Worm (Caenorhabditis elegans) whole organism, L4 larva: Measurements from ENCODE around the gene D1005.2.
A peak's percentile ranks its signal among the peaks of the same experiment; 100 is the strongest.

Experiments
- D1046.2 ChIP-seq: fragments of 200-800 bp; sonication (Bioruptor generic); IDR thresholded peaks from 2 replicates; pipeline ENCODE4 v1.3.6; 2022; ENCODE audit warnings: missing genetic modification characterization, missing compliant biosample characterization
- F49E8.2 ChIP-seq: sonication (generic microtip); optimal IDR thresholded peaks from 2 replicates; lab custom pipeline; 2016; ENCODE audit warnings: missing compliant biosample characterization, mild to moderate bottlenecking, missing genetic modification characterization, borderline replicate concordance
- T20F7.1 ChIP-seq: fragments of 200-800 bp; sonication (Bioruptor generic); optimal IDR thresholded peaks from 2 replicates; lab custom pipeline; 2018; ENCODE audit warnings: mild to moderate bottlenecking, missing genetic modification characterization, missing compliant biosample characterization
- T26A8.4 ChIP-seq: fragments of 200-800 bp; sonication (Bioruptor generic); IDR thresholded peaks from 2 replicates; pipeline ENCODE4 v1.3.6; 2022; ENCODE audit warnings: missing genetic modification characterization, missing compliant biosample characterization
- Y5F2A.4 ChIP-seq: fragments of 200-800 bp; sonication (Bioruptor generic); optimal IDR thresholded peaks from 2 replicates; lab custom pipeline; 2018; ENCODE audit warnings: mild to moderate bottlenecking, missing genetic modification characterization, missing compliant biosample characterization
- ZK546.5 ChIP-seq, 2 experiments: sonication (generic microtip); optimal IDR thresholded peaks; 2 replicates each; lab custom pipeline; 2017; ENCODE audit warnings: missing biosample characterization in 2 of 2, missing genetic modification characterization in 2 of 2
- aha-1 ChIP-seq: fragments of 150-350 bp; peaks from one replicate; lab custom pipeline; 2014; ENCODE audit warnings: missing biosample characterization, missing genetic modification characterization
- arid-1 ChIP-seq: fragments of 200-800 bp; sonication (Bioruptor generic); conservative IDR thresholded peaks from 2 replicates; pipeline ENCODE4 v1.3.6; 2022; ENCODE audit warnings: missing genetic modification reagents, missing genetic modification characterization, missing compliant biosample characterization
- ceh-28 ChIP-seq: fragments of 150-350 bp; optimal IDR thresholded peaks from 2 replicates; lab custom pipeline; 2014; ENCODE audit warnings: missing biosample characterization, missing genetic modification reagents, missing genetic modification characterization
- ceh-32 ChIP-seq: sonication (generic microtip); optimal IDR thresholded peaks from 2 replicates; lab custom pipeline; 2016; ENCODE audit warnings: mild to moderate bottlenecking, missing genetic modification characterization, missing compliant biosample characterization; ENCODE audit not compliant: poor library complexity
- ceh-62 ChIP-seq: sonication (generic microtip); optimal IDR thresholded peaks from 2 replicates; lab custom pipeline; 2017; ENCODE audit warnings: missing biosample characterization, missing genetic modification characterization
- ces-1 ChIP-seq: fragments of 150-350 bp; sonication (generic microtip); optimal IDR thresholded peaks from 4 replicates; lab custom pipeline; 2014; ENCODE audit warnings: missing biosample characterization, missing genetic modification reagents, missing genetic modification characterization
- daf-16 ChIP-seq, 3 experiments: sonication (generic microtip); optimal IDR thresholded peaks; 2 replicates each; lab custom pipeline; 2016 to 2017; ENCODE audit warnings: missing genetic modification characterization in 3 of 3, missing genetic modification reagents in 3 of 3, mild to moderate bottlenecking in 2 of 3, missing compliant biosample characterization in 2 of 3, missing biosample characterization in 1 of 3, moderate library complexity in 1 of 3
- dmd-9 ChIP-seq: fragments of 200-800 bp; sonication (Bioruptor generic); IDR thresholded peaks from 2 replicates; pipeline ENCODE4 v1.3.6; 2022; ENCODE audit warnings: missing genetic modification reagents, missing genetic modification characterization, missing compliant biosample characterization
- duxl-1 ChIP-seq: sonication (generic microtip); optimal IDR thresholded peaks from 2 replicates; lab custom pipeline; 2016; ENCODE audit warnings: mild to moderate bottlenecking, missing genetic modification characterization, moderate library complexity, missing compliant biosample characterization; ENCODE audit not compliant: poor library complexity
- egl-27 ChIP-seq: sonication (generic microtip); optimal IDR thresholded peaks from 3 replicates; lab custom pipeline; 2017; ENCODE audit warnings: missing biosample characterization, missing genetic modification reagents, missing genetic modification characterization
- egl-43 ChIP-seq: fragments of 200-800 bp; sonication (Bioruptor generic); IDR thresholded peaks from 2 replicates; pipeline ENCODE4 v1.3.6; 2022; ENCODE audit warnings: missing genetic modification reagents, missing genetic modification characterization, missing compliant biosample characterization
- hif-1 ChIP-seq, 2 experiments: sonication (generic microtip); optimal IDR thresholded peaks; 2 replicates each; lab custom pipeline; 2016 to 2017; ENCODE audit warnings: missing compliant biosample characterization in 2 of 2, missing genetic modification characterization in 2 of 2, missing genetic modification reagents in 2 of 2, missing genotype in 2 of 2, mild to moderate bottlenecking in 1 of 2
- lin-38 ChIP-seq: fragments of 200-800 bp; sonication (Bioruptor generic); IDR thresholded peaks from 2 replicates; pipeline ENCODE4 v1.3.6; 2022; ENCODE audit warnings: missing genetic modification reagents, missing genetic modification characterization, missing compliant biosample characterization
- mdt-29 ChIP-seq: fragments of 200-800 bp; sonication (Bioruptor generic); IDR thresholded peaks from 2 replicates; pipeline ENCODE4 v1.3.6; 2022; ENCODE audit warnings: missing genetic modification reagents, missing genetic modification characterization, missing compliant biosample characterization
- mep-1 ChIP-seq: fragments of 150-350 bp; sonication (generic microtip); optimal IDR thresholded peaks from 3 replicates; lab custom pipeline; 2014; ENCODE audit warnings: missing biosample characterization, missing genetic modification characterization
- nhr-102 ChIP-seq: sonication (generic microtip); optimal IDR thresholded peaks from 2 replicates; lab custom pipeline; 2016; ENCODE audit warnings: mild to moderate bottlenecking, missing genetic modification characterization, moderate library complexity, missing compliant biosample characterization
- nhr-111 ChIP-seq: fragments of 200-800 bp; sonication (Bioruptor generic); optimal IDR thresholded peaks from 2 replicates; lab custom pipeline; 2018; ENCODE audit warnings: mild to moderate bottlenecking, missing genetic modification characterization, missing compliant biosample characterization
- nhr-25 ChIP-seq: sonication (generic microtip); optimal IDR thresholded peaks from 2 replicates; lab custom pipeline; 2017; ENCODE audit warnings: missing genetic modification characterization, mild to moderate bottlenecking, missing compliant biosample characterization, antibody characterized with exemption, moderate library complexity, borderline replicate concordance; ENCODE audit not compliant: insufficient read depth
- nhr-42 ChIP-seq: fragments of 200-800 bp; sonication (Bioruptor generic); IDR thresholded peaks from 2 replicates; pipeline ENCODE4 v1.3.6; 2022; ENCODE audit warnings: missing genetic modification characterization, missing compliant biosample characterization
- nhr-48 ChIP-seq: sonication (generic microtip); optimal IDR thresholded peaks from 2 replicates; lab custom pipeline; 2016; ENCODE audit warnings: mild to moderate bottlenecking, missing genetic modification characterization, missing compliant biosample characterization
- nhr-77 ChIP-seq: fragments of 150-350 bp; optimal IDR thresholded peaks from 2 replicates; lab custom pipeline; 2014; ENCODE audit warnings: missing biosample characterization, missing genetic modification characterization
- php-3 ChIP-seq: fragments of 200-800 bp; sonication (Bioruptor generic); IDR thresholded peaks from 2 replicates; pipeline ENCODE4 v1.3.6; 2022; ENCODE audit warnings: missing genetic modification reagents, missing genetic modification characterization, missing compliant biosample characterization
- pqm-1 ChIP-seq: sonication (generic microtip); optimal IDR thresholded peaks from 2 replicates; lab custom pipeline; 2017; ENCODE audit warnings: missing biosample characterization, missing genetic modification characterization
- rbr-2 ChIP-seq: sonication (generic microtip); optimal IDR thresholded peaks from 2 replicates; lab custom pipeline; 2016; ENCODE audit warnings: missing genotype, missing genetic modification characterization, missing compliant biosample characterization
- sdz-12 ChIP-seq: fragments of 200-800 bp; sonication (Bioruptor generic); optimal IDR thresholded peaks from 2 replicates; lab custom pipeline; 2018; ENCODE audit warnings: mild to moderate bottlenecking, missing genetic modification characterization, missing compliant biosample characterization
- set-16 ChIP-seq: fragments of 200-800 bp; sonication (Bioruptor generic); IDR thresholded peaks from 2 replicates; pipeline ENCODE4 v1.3.6; 2022; ENCODE audit warnings: missing genetic modification reagents, missing genetic modification characterization, missing compliant biosample characterization
- snpc-4 ChIP-seq: fragments of 150-350 bp; optimal IDR thresholded peaks from 2 replicates; lab custom pipeline; 2014; ENCODE audit warnings: missing biosample characterization, missing genetic modification characterization
- spr-1 ChIP-seq: sonication (generic microtip); optimal IDR thresholded peaks from 2 replicates; lab custom pipeline; 2016; ENCODE audit warnings: mild to moderate bottlenecking, missing genetic modification characterization, missing compliant biosample characterization
- tag-97 ChIP-seq: fragments of 200-800 bp; sonication (Bioruptor generic); IDR thresholded peaks from 2 replicates; pipeline ENCODE4 v1.3.6; 2022; ENCODE audit warnings: missing genetic modification characterization, missing compliant biosample characterization
- unc-39 ChIP-seq: sonication (generic microtip); optimal IDR thresholded peaks from 2 replicates; lab custom pipeline; 2017; ENCODE audit warnings: missing biosample characterization, missing genetic modification characterization
- unc-62 ChIP-seq, 3 experiments: fragments of 150-350 bp in 1 of 3; sonication (generic microtip); optimal IDR thresholded peaks in 2 of 3; peaks in 1 of 3; 1 replicate in 1 of 3; 2 replicates in 2 of 3; lab custom pipeline; 2014 to 2017; ENCODE audit warnings: missing biosample characterization in 3 of 3, missing genetic modification characterization in 3 of 3, missing genetic modification reagents in 3 of 3, missing genotype in 1 of 3
- vab-7 ChIP-seq: fragments of 200-800 bp; sonication (Bioruptor generic); IDR thresholded peaks from 2 replicates; pipeline ENCODE4 v1.3.6; 2022; ENCODE audit warnings: missing genetic modification reagents, missing genetic modification characterization, missing compliant biosample characterization
- zip-2 ChIP-seq: fragments of 150-350 bp; optimal IDR thresholded peaks from 2 replicates; lab custom pipeline; 2014; ENCODE audit warnings: missing biosample characterization, missing genetic modification characterization
- ztf-11 ChIP-seq: fragments of 150-350 bp; optimal IDR thresholded peaks from 2 replicates; lab custom pipeline; 2014; ENCODE audit warnings: missing biosample characterization, missing genetic modification characterization

The D1005.2 gene

ce11 chrX:1438925-1439324, 19.9 kb upstream of the D1005.2 start (continued):
- TF ChIP-seq lin-38: no peak
- no peak for TF ChIP-seq D1046.2
- TF ChIP-seq nhr-102 (tag; lab: Kevin White, UChicago): no peak

DNA sequence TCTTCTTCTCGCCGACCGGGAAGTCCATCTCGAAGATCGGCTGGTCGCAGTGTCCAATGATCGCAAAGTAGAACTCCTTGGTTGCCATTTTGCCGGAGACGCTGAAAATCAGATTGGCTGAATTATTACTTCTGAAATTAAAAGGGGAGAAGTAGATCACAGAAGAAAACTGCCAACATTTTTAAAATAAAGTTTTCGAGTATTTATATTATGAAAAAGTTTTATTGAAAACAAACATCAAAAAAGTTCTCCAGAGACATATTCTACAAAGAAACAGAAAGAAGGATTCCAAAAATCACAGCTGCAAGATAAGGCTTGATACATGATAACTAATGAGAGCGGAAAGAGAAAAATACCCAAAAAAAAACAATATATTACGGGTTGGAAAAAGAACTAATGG, 18.7 kb upstream of the D1005.2 start, which contains the start of gene sedl-1:
Gene sedl-1 (minus strand): TSS at position 101 of the 400 bp plus-strand sequence.
- TF ChIP-seq aha-1: peak; percentile 24
- TF ChIP-seq vab-7 (GFP tag; lab: Robert Waterston, UW): no peak
- no peak for TF ChIP-seq ces-1 (GFP tag; lab: Kevin White, UChicago)
- TF ChIP-seq, all 104 proteins: peak for 1

DNA sequence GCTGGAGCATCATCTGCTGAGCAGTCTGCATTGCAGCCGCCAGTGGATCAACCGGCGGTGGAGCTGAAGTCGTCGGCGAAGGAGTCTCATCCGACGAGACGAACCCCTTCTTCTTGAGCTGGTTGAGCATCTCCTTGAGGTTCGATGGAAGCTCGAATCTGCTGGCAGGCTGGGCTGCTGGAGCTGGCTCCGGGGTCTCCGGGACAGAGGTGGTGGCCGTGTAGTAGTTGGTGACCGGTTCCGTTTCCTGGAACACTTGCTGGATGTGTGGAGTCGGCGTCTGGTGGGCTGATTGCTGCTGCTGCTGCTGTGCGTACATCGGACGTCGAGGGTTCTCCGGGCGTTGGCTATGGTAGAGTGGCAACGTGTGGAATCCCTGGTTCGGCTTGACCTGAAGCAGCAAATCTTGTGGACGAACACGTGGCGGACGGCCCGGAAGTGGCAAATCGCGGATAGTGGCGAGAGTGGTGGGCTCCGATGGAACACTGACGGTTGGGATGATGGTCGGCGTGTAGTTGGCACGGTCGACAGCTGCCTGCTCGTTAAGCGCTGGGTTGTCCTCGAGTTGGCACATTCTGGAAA, 17.1 kb upstream of the D1005.2 start:
- TF ChIP-seq pqm-1 (no peak), lin-38 (no peak), set-16 (GFP tag; lab: Robert Waterston, UW) (peak; percentile 93), spr-1 (no peak), ztf-11 (tag; lab: Kevin White, UChicago) (no peak), aha-1 (peak; percentile 15), F49E8.2 (no peak)

ce11 chrX:1443556-1444243, 15.1 kb upstream of the D1005.2 start:
- TF ChIP-seq T26A8.4 (GFP tag; lab: Robert Waterston, UW): no peak
- TF ChIP-seq spr-1: no peak
- TF ChIP-seq nhr-77: peak; percentile 61
- no peak for TF ChIP-seq sdz-12 (GFP tag; lab: Kevin White, UChicago)
- TF ChIP-seq hif-1 (tag; optimal IDR thresholded peaks at IDR 0.05; lab: Kevin White, UChicago): peak in 1 of 2 experiments; percentile 17
- TF ChIP-seq unc-62 (GFP tag; optimal IDR thresholded peaks at IDR 0.05 in 1 of 2; lab: Kevin White, UChicago): peak in 1 of 2 experiments; percentile 89
- no peak for TF ChIP-seq unc-62 (tag; optimal IDR thresholded peaks at IDR 0.05; lab: Kevin White, UChicago)
- no peak for TF ChIP-seq Y5F2A.4
- no peak for TF ChIP-seq nhr-42 (GFP tag; lab: Robert Waterston, UW)
- TF ChIP-seq ceh-28 (tag; lab: Kevin White, UChicago): no peak
- TF ChIP-seq nhr-102 (tag; lab: Kevin White, UChicago): peak; percentile 55
- no peak for TF ChIP-seq dmd-9 (GFP tag; lab: Robert Waterston, UW)
- TF ChIP-seq ceh-62 (tag; lab: Kevin White, UChicago): no peak
- TF ChIP-seq egl-43 (GFP tag; lab: Robert Waterston, UW): no peak
- peak; percentile 10; the same call in 1 of the 2 replicates for TF ChIP-seq lin-38
- peak; percentile 0 for TF ChIP-seq mep-1 (tag; lab: Kevin White, UChicago)
- TF ChIP-seq daf-16 (GFP tag; optimal IDR thresholded peaks at IDR 0.05; lab: Kevin White, UChicago): no peak
- TF ChIP-seq daf-16 (tag; optimal IDR thresholded peaks at IDR 0.05; lab: Kevin White, UChicago): peak; percentile 37
- TF ChIP-seq aha-1: peak; percentile 68
- TF ChIP-seq ZK546.5 (tag; optimal IDR thresholded peaks at IDR 0.05; lab: Kevin White, UChicago): no peak
- TF ChIP-seq ces-1 (GFP tag; lab: Kevin White, UChicago): no peak
- peak; percentile 8 for TF ChIP-seq duxl-1 (tag; lab: Kevin White, UChicago)

DNA sequence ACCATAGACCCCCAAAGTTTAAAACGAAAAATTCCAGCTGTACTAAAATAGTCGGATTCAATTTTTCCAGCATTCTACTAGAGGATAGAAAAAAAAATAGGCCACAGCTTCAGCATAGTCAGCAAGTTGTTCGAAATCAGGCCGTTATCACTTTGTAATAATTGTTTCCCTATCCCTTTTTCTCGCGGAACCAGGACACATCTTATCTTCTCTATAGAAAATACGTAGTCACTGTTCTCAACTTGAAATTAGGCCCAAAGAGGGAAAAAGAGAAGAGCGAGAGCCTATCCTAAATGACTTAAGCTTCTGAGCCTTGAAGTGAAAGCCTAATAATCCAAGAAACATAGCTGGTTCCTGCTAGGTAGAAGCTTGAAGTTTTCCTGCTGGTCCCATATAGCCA, 13.1 kb upstream of the D1005.2 start:
- TF ChIP-seq egl-27 (no peak), arid-1 (GFP tag; lab: Robert Waterston, UW) (0 out of 2 replicates have a peak, but pooled peaks have one; percentile 22), php-3 (0 out of 2 replicates have a peak, but pooled peaks have one; percentile 9), ztf-11 (tag; lab: Kevin White, UChicago) (no peak), nhr-48 (peak; percentile 10), ceh-32 (tag; lab: Kevin White, UChicago) (no peak), rbr-2 (no peak), T26A8.4 (GFP tag; lab: Robert Waterston, UW) (peak; percentile 38; the same call in 1 of the 2 replicates), tag-97 (GFP tag; lab: Robert Waterston, UW) (no peak), ceh-28 (tag; lab: Kevin White, UChicago) (no peak), zip-2 (tag; lab: Kevin White, UChicago) (peak; percentile 19), unc-39 (tag; lab: Kevin White, UChicago) (no peak), snpc-4 (tag; lab: Kevin White, UChicago) (no peak), nhr-111 (GFP tag; lab: Kevin White, UChicago) (no peak), nhr-25 (no peak), T20F7.1 (GFP tag; lab: Kevin White, UChicago) (no peak), lin-38 (no peak), mdt-29 (GFP tag; lab: Robert Waterston, UW) (no peak)
